Worm (Caenorhabditis elegans): Measurements from ENCODE around the gene C39B5.14.

- TF ChIP-seq pes-1 (GFP tag; IDR thresholded peaks at IDR 0.05) (no peak; the same call in 1 of the 2 replicates), tbx-11 (GFP tag; IDR thresholded peaks at IDR 0.05) (no peak), ceh-13 (GFP tag; optimal IDR thresholded peaks at IDR 0.05) (no peak)
Measured at ce11 chrIII:2171892-2172591, 39.2 kb upstream of the C39B5.14 start.
